Worm (Caenorhabditis elegans) whole organism, late embryonic: ENCODE measurements around the gene cosa-1.

Source experiments
- ahr-1 ChIP-seq: sonication (generic microtip); optimal IDR thresholded peaks from 2 replicates; lab custom pipeline; 2016; ENCODE audit warnings: missing genetic modification characterization, missing compliant biosample characterization
- ceh-18 ChIP-seq: sonication (generic microtip); optimal IDR thresholded peaks from 2 replicates; lab custom pipeline; 2016; ENCODE audit warnings: missing genetic modification characterization, missing compliant biosample characterization
- dve-1 ChIP-seq: sonication (generic microtip); optimal IDR thresholded peaks from 2 replicates; lab custom pipeline; 2017; ENCODE audit warnings: antibody characterized with exemption, mild to moderate bottlenecking, missing genetic modification characterization, missing compliant biosample characterization
- elt-2 ChIP-seq: sonication (generic microtip); optimal IDR thresholded peaks from 2 replicates; lab custom pipeline; 2016; ENCODE audit warnings: missing genetic modification reagents, missing genetic modification characterization, missing compliant biosample characterization
- fax-1 ChIP-seq: sonication (generic microtip); optimal IDR thresholded peaks from 2 replicates; lab custom pipeline; 2016; ENCODE audit warnings: missing genotype, missing genetic modification characterization, missing compliant biosample characterization
- fkh-10 ChIP-seq: fragments of 150-350 bp; optimal IDR thresholded peaks from 2 replicates; lab custom pipeline; 2014; ENCODE audit warnings: missing biosample characterization, missing genetic modification reagents, missing genetic modification characterization
- madf-2 ChIP-seq: sonication (generic microtip); optimal IDR thresholded peaks from 2 replicates; lab custom pipeline; 2017; ENCODE audit warnings: missing genetic modification characterization, missing compliant biosample characterization
- mec-3 ChIP-seq: sonication (generic microtip); optimal IDR thresholded peaks from 2 replicates; lab custom pipeline; 2016; ENCODE audit warnings: borderline replicate concordance, missing genetic modification characterization, missing compliant biosample characterization
- nhr-232 ChIP-seq: sonication (generic microtip); optimal IDR thresholded peaks from 2 replicates; lab custom pipeline; 2016; ENCODE audit warnings: missing genetic modification characterization, missing compliant biosample characterization
- pag-3 ChIP-seq: sonication (generic microtip); optimal IDR thresholded peaks from 2 replicates; lab custom pipeline; 2016; ENCODE audit warnings: missing compliant biosample characterization, missing genetic modification characterization, borderline replicate concordance
- pha-4 ChIP-seq: fragments of 150-350 bp; optimal IDR thresholded peaks from 2 replicates; lab custom pipeline; 2018; ENCODE audit warnings: missing biosample characterization, missing genetic modification reagents, missing genetic modification characterization
- sox-4 ChIP-seq: sonication (generic microtip); optimal IDR thresholded peaks from 2 replicates; lab custom pipeline; 2017; ENCODE audit warnings: mild to moderate bottlenecking, missing genetic modification characterization, inconsistent platforms, missing compliant biosample characterization

ce11 chrIII:2724992-2725220 is 1.0 kb upstream of the cosa-1 start, which contains the start of gene Y71H2AM.11:
- TF ChIP-seq madf-2 (tag; lab: Kevin White, UChicago) (no peak), pag-3 (tag; lab: Kevin White, UChicago) (no peak), elt-2 (tag; lab: Kevin White, UChicago) (no peak), nhr-232 (no peak), pha-4 (no peak), ahr-1 (tag; lab: Kevin White, UChicago) (no peak), sox-4 (tag; lab: Kevin White, UChicago) (no peak), fkh-10 (GFP tag; lab: Kevin White, UChicago) (no peak), ceh-18 (tag; lab: Kevin White, UChicago) (no peak), dve-1 (tag; lab: Kevin White, UChicago) (no peak), fax-1 (tag; lab: Kevin White, UChicago) (no peak), mec-3 (tag; lab: Kevin White, UChicago) (no peak)
